Fruit fly (Drosophila melanogaster) whole organism, wandering third instar larva: ENCODE results near the gene Arts.

Source experiments
- Myc ChIP-seq: fragments of >200 bp; optimal IDR thresholded peaks from 2 replicates; lab custom pipeline; 2017
- Sp1 ChIP-seq: fragments of 200-800 bp; sonication (Bioruptor generic); optimal IDR thresholded peaks from 3 replicates; lab custom pipeline; 2019; ENCODE audit warnings: missing biosample characterization, mild to moderate bottlenecking, missing genetic modification characterization, moderate library complexity
- br ChIP-seq: fragments of 200-800 bp; sonication (Bioruptor generic); optimal IDR thresholded peaks from 2 replicates; lab custom pipeline; 2016; ENCODE audit warnings: missing biosample characterization, missing genetic modification characterization
- h ChIP-seq: fragments of 200-800 bp; sonication (Bioruptor generic); optimal IDR thresholded peaks from 3 replicates; lab custom pipeline; 2016; ENCODE audit warnings: missing biosample characterization, mild to moderate bottlenecking, missing genetic modification characterization
- pan ChIP-seq: fragments of >200 bp; optimal IDR thresholded peaks from 2 replicates; lab custom pipeline; 2017
- usp ChIP-seq: fragments of >200 bp; optimal IDR thresholded peaks from 2 replicates; lab custom pipeline; 2017; ENCODE audit warnings: missing biosample characterization, missing genetic modification characterization
- woc ChIP-seq: sonication (Bioruptor generic); optimal IDR thresholded peaks from 2 replicates; lab custom pipeline; 2016; ENCODE audit warnings: missing biosample characterization, mild to moderate bottlenecking, missing genetic modification characterization

dm6 chr3L:16584074-16584578 lies 18.5 kb upstream of the Arts start, which contains the start of gene UQCR-C2:
- TF ChIP-seq usp (GFP tag; lab: Kevin White, UChicago) (no peak), Sp1 (GFP tag; lab: Kevin White, UChicago) (peak; percentile 11), br (no peak), woc (GFP tag; lab: Kevin White, UChicago) (peak; percentile 87), h (GFP tag; lab: Kevin White, UChicago) (no peak), pan (lab: Kevin White, UChicago) (no peak), Myc (lab: Kevin White, UChicago) (no peak)
